Fruit fly (Drosophila melanogaster) whole organism: ENCODE data around the gene kirre.

ENCODE experiments used
- CG8478 ChIP-seq: fragments of >200 bp; optimal IDR thresholded peaks from 2 replicates; lab custom pipeline; 2018; ENCODE audit warnings: inconsistent platforms
- Dll ChIP-seq: fragments of >200 bp; optimal IDR thresholded peaks from 2 replicates; lab custom pipeline; 2017
- EcR ChIP-seq, 2 experiments: fragments of >200 bp; optimal IDR thresholded peaks; 2 replicates each; lab custom pipeline; 2017; ENCODE audit warnings: missing biosample characterization in 2 of 2, missing genetic modification characterization in 2 of 2, missing genetic modification reagents in 2 of 2

DNA sequence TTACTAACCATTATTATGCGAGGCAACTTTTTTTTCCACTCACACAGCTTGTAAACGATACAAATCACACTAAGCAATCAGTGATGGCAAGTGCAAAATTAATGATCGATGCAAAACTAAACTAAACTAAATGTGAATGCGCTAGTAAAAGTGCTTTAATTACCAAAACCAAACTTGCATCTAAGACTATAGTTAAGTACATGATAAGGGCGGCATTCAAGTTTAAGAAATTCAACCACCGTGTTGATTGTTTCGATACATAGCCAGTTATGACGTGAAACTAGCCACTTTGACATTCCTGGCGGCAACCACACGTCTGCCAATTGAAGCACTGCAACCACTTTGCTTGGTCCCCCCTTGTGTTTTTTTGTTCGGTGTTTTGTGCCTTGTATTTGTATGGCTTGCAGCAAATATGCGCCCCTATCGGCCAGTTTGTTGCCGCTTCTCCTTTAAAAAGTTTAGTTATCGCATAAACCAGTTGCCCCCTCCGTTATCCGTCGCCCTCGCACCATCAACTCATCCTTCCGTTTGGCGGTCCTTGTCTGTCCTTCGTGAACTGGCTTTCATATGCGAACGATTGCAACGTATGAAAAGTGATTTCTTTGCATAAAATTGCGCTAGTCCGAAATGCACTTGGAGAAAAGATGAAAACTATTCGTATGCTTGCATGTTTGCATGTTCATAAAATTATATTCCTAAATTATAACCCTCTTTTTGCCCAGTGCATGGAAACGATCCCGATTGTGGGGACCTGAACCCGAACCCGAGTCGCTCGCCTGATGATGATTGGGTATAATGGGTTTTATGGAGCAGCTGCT lies 284.4 kb downstream of the kirre start:
- TF ChIP-seq EcR (GFP tag; optimal IDR thresholded peaks at IDR 0.05; lab: Kevin White, UChicago), result no peak
- TF ChIP-seq Dll (lab: Kevin White, UChicago), result peak; percentile 25
- TF ChIP-seq CG8478, result no peak
